Worm (Caenorhabditis elegans) whole organism, L4 larva: ENCODE measurements around the gene Y2H9A.4.

ENCODE experiments used
- F37D6.2 ChIP-seq: sonication (generic microtip); optimal IDR thresholded peaks from 2 replicates; lab custom pipeline; 2016; ENCODE audit warnings: mild to moderate bottlenecking, missing genetic modification characterization, missing compliant biosample characterization
- R02D3.7 ChIP-seq: fragments of 150-350 bp; sonication (generic microtip); optimal IDR thresholded peaks from 3 replicates; lab custom pipeline; 2014; ENCODE audit warnings: missing biosample characterization, missing genetic modification characterization
- T26A8.4 ChIP-seq: fragments of 200-800 bp; sonication (Bioruptor generic); IDR thresholded peaks from 2 replicates; pipeline ENCODE4 v1.3.6; 2022; ENCODE audit warnings: missing genetic modification characterization, missing compliant biosample characterization
- Y48G9A.11 ChIP-seq: fragments of 200-800 bp; sonication (Bioruptor generic); IDR thresholded peaks from 2 replicates; pipeline ENCODE4 v1.3.6; 2022; ENCODE audit warnings: missing genetic modification reagents, missing genetic modification characterization, missing compliant biosample characterization
- Y5F2A.4 ChIP-seq: fragments of 200-800 bp; sonication (Bioruptor generic); optimal IDR thresholded peaks from 2 replicates; lab custom pipeline; 2018; ENCODE audit warnings: mild to moderate bottlenecking, missing genetic modification characterization, missing compliant biosample characterization
- Y75B8A.6 ChIP-seq: fragments of 200-800 bp; sonication (Bioruptor generic); IDR thresholded peaks from 2 replicates; pipeline ENCODE4 v1.3.6; 2022; ENCODE audit warnings: missing genetic modification reagents, missing genetic modification characterization, missing compliant biosample characterization
- ceh-32 ChIP-seq: sonication (generic microtip); optimal IDR thresholded peaks from 2 replicates; lab custom pipeline; 2016; ENCODE audit warnings: mild to moderate bottlenecking, missing genetic modification characterization, missing compliant biosample characterization; ENCODE audit not compliant: poor library complexity
- ceh-62 ChIP-seq: sonication (generic microtip); optimal IDR thresholded peaks from 2 replicates; lab custom pipeline; 2017; ENCODE audit warnings: missing biosample characterization, missing genetic modification characterization
- ceh-82 ChIP-seq: sonication (generic microtip); optimal IDR thresholded peaks from 2 replicates; lab custom pipeline; 2017; ENCODE audit warnings: missing biosample characterization, missing genetic modification characterization
- ces-1 ChIP-seq: fragments of 150-350 bp; sonication (generic microtip); optimal IDR thresholded peaks from 4 replicates; lab custom pipeline; 2014; ENCODE audit warnings: missing biosample characterization, missing genetic modification reagents, missing genetic modification characterization
- ctbp-1 ChIP-seq: fragments of 200-800 bp; sonication (Bioruptor generic); IDR thresholded peaks from 2 replicates; pipeline ENCODE4 v1.3.6; 2022; ENCODE audit warnings: missing genetic modification reagents, missing genetic modification characterization, missing compliant biosample characterization
- dmd-6 ChIP-seq: fragments of 200-800 bp; sonication (Bioruptor generic); IDR thresholded peaks from 2 replicates; pipeline ENCODE4 v1.3.6; 2022; ENCODE audit warnings: missing genetic modification reagents, missing genetic modification characterization, missing compliant biosample characterization
- dpl-1 ChIP-seq: fragments of 150-350 bp; optimal IDR thresholded peaks from 2 replicates; lab custom pipeline; 2014; ENCODE audit warnings: missing biosample characterization, missing genetic modification reagents, missing genetic modification characterization
- duxl-1 ChIP-seq: sonication (generic microtip); optimal IDR thresholded peaks from 2 replicates; lab custom pipeline; 2016; ENCODE audit warnings: mild to moderate bottlenecking, missing genetic modification characterization, moderate library complexity, missing compliant biosample characterization; ENCODE audit not compliant: poor library complexity
- egl-27 ChIP-seq: sonication (generic microtip); optimal IDR thresholded peaks from 3 replicates; lab custom pipeline; 2017; ENCODE audit warnings: missing biosample characterization, missing genetic modification reagents, missing genetic modification characterization
- egl-43 ChIP-seq: fragments of 200-800 bp; sonication (Bioruptor generic); IDR thresholded peaks from 2 replicates; pipeline ENCODE4 v1.3.6; 2022; ENCODE audit warnings: missing genetic modification reagents, missing genetic modification characterization, missing compliant biosample characterization
- fos-1 ChIP-seq: fragments of 150-350 bp; optimal IDR thresholded peaks from 2 replicates; lab custom pipeline; 2014; ENCODE audit warnings: missing biosample characterization, missing genetic modification characterization
- hif-1 ChIP-seq, 2 experiments: sonication (generic microtip); optimal IDR thresholded peaks; 2 replicates each; lab custom pipeline; 2016 to 2017; ENCODE audit warnings: missing compliant biosample characterization in 2 of 2, missing genetic modification characterization in 2 of 2, missing genetic modification reagents in 2 of 2, missing genotype in 2 of 2, mild to moderate bottlenecking in 1 of 2
- hlh-11 ChIP-seq: fragments of 200-800 bp; sonication (Bioruptor generic); optimal IDR thresholded peaks from 2 replicates; lab custom pipeline; 2018; ENCODE audit warnings: mild to moderate bottlenecking, missing genetic modification characterization, missing compliant biosample characterization
- lin-13 ChIP-seq: fragments of 150-350 bp; optimal IDR thresholded peaks from 2 replicates; lab custom pipeline; 2014; ENCODE audit warnings: missing biosample characterization, missing genetic modification reagents, missing genetic modification characterization
- lin-15B ChIP-seq: fragments of 150-350 bp; sonication (generic microtip); optimal IDR thresholded peaks from 3 replicates; lab custom pipeline; 2014; ENCODE audit warnings: missing biosample characterization, missing genetic modification characterization
- lin-29 ChIP-seq: fragments of 200-800 bp; sonication (Bioruptor generic); IDR thresholded peaks from 2 replicates; pipeline ENCODE4 v1.3.6; 2022; ENCODE audit warnings: missing genetic modification reagents, missing genetic modification characterization, missing compliant biosample characterization
- lin-38 ChIP-seq: fragments of 200-800 bp; sonication (Bioruptor generic); IDR thresholded peaks from 2 replicates; pipeline ENCODE4 v1.3.6; 2022; ENCODE audit warnings: missing genetic modification reagents, missing genetic modification characterization, missing compliant biosample characterization
- lsy-2 ChIP-seq, 2 experiments: fragments of 150-350 bp in 1 of 2; sonication (generic microtip) in 1 of 2; optimal IDR thresholded peaks; 2 replicates each; lab custom pipeline; 2014 to 2017; ENCODE audit warnings: missing biosample characterization in 2 of 2, missing genetic modification characterization in 2 of 2
- madf-5 ChIP-seq, 2 experiments: fragments of 200-800 bp; sonication (Bioruptor generic); IDR thresholded peaks; 2 replicates each; pipeline ENCODE4 v1.3.6; 2022; ENCODE audit warnings: missing compliant biosample characterization in 2 of 2, missing genetic modification characterization in 2 of 2
- madf-9 ChIP-seq: fragments of 200-800 bp; sonication (Bioruptor generic); conservative IDR thresholded peaks from 2 replicates; pipeline ENCODE4 v1.3.6; 2022; ENCODE audit warnings: missing genetic modification reagents, missing genetic modification characterization, missing compliant biosample characterization
- mdt-29 ChIP-seq: fragments of 200-800 bp; sonication (Bioruptor generic); IDR thresholded peaks from 2 replicates; pipeline ENCODE4 v1.3.6; 2022; ENCODE audit warnings: missing genetic modification reagents, missing genetic modification characterization, missing compliant biosample characterization
- mes-2 ChIP-seq: sonication (generic microtip); optimal IDR thresholded peaks from 2 replicates; lab custom pipeline; 2016; ENCODE audit warnings: missing genotype, mild to moderate bottlenecking, missing genetic modification characterization, missing compliant biosample characterization; ENCODE audit not compliant: poor library complexity, severe bottlenecking
- mxl-3 ChIP-seq: fragments of 200-800 bp; sonication (Bioruptor generic); optimal IDR thresholded peaks from 2 replicates; lab custom pipeline; 2018; ENCODE audit warnings: mild to moderate bottlenecking, missing genetic modification characterization, missing compliant biosample characterization
- nhr-111 ChIP-seq: fragments of 200-800 bp; sonication (Bioruptor generic); optimal IDR thresholded peaks from 2 replicates; lab custom pipeline; 2018; ENCODE audit warnings: mild to moderate bottlenecking, missing genetic modification characterization, missing compliant biosample characterization
- nhr-25 ChIP-seq: sonication (generic microtip); optimal IDR thresholded peaks from 2 replicates; lab custom pipeline; 2017; ENCODE audit warnings: missing genetic modification characterization, mild to moderate bottlenecking, missing compliant biosample characterization, antibody characterized with exemption, moderate library complexity, borderline replicate concordance; ENCODE audit not compliant: insufficient read depth
- nhr-42 ChIP-seq: fragments of 200-800 bp; sonication (Bioruptor generic); IDR thresholded peaks from 2 replicates; pipeline ENCODE4 v1.3.6; 2022; ENCODE audit warnings: missing genetic modification characterization, missing compliant biosample characterization
- nhr-48 ChIP-seq: sonication (generic microtip); optimal IDR thresholded peaks from 2 replicates; lab custom pipeline; 2016; ENCODE audit warnings: mild to moderate bottlenecking, missing genetic modification characterization, missing compliant biosample characterization
- nhr-76 ChIP-seq: fragments of 150-350 bp; optimal IDR thresholded peaks from 2 replicates; lab custom pipeline; 2014; ENCODE audit warnings: missing biosample characterization, missing genetic modification characterization
- php-3 ChIP-seq: fragments of 200-800 bp; sonication (Bioruptor generic); IDR thresholded peaks from 2 replicates; pipeline ENCODE4 v1.3.6; 2022; ENCODE audit warnings: missing genetic modification reagents, missing genetic modification characterization, missing compliant biosample characterization
- saeg-2 ChIP-seq: fragments of 200-800 bp; sonication (Bioruptor generic); IDR thresholded peaks from 2 replicates; pipeline ENCODE4 v1.3.6; 2022; ENCODE audit warnings: missing genetic modification reagents, missing genetic modification characterization, missing compliant biosample characterization
- set-16 ChIP-seq: fragments of 200-800 bp; sonication (Bioruptor generic); IDR thresholded peaks from 2 replicates; pipeline ENCODE4 v1.3.6; 2022; ENCODE audit warnings: missing genetic modification reagents, missing genetic modification characterization, missing compliant biosample characterization
- skn-1 ChIP-seq: fragments of 150-350 bp; optimal IDR thresholded peaks from 2 replicates; lab custom pipeline; 2014; ENCODE audit warnings: missing biosample characterization, missing genetic modification characterization
- snpc-4 ChIP-seq: fragments of 150-350 bp; optimal IDR thresholded peaks from 2 replicates; lab custom pipeline; 2014; ENCODE audit warnings: missing biosample characterization, missing genetic modification characterization
- spr-1 ChIP-seq: sonication (generic microtip); optimal IDR thresholded peaks from 2 replicates; lab custom pipeline; 2016; ENCODE audit warnings: mild to moderate bottlenecking, missing genetic modification characterization, missing compliant biosample characterization
- tag-97 ChIP-seq: fragments of 200-800 bp; sonication (Bioruptor generic); IDR thresholded peaks from 2 replicates; pipeline ENCODE4 v1.3.6; 2022; ENCODE audit warnings: missing genetic modification characterization, missing compliant biosample characterization
- tra-1 ChIP-seq: fragments of 200-800 bp; sonication (Bioruptor generic); IDR thresholded peaks from 2 replicates; pipeline ENCODE4 v1.3.6; 2022; ENCODE audit warnings: missing genetic modification reagents, missing genetic modification characterization, missing compliant biosample characterization
- unc-130 ChIP-seq: sonication (generic microtip); optimal IDR thresholded peaks from 2 replicates; lab custom pipeline; 2016; ENCODE audit warnings: missing genetic modification reagents, missing genetic modification characterization, missing compliant biosample characterization
- vab-7 ChIP-seq: fragments of 200-800 bp; sonication (Bioruptor generic); IDR thresholded peaks from 2 replicates; pipeline ENCODE4 v1.3.6; 2022; ENCODE audit warnings: missing genetic modification reagents, missing genetic modification characterization, missing compliant biosample characterization
- zag-1 ChIP-seq: fragments of 150-350 bp; optimal IDR thresholded peaks from 2 replicates; lab custom pipeline; 2014; ENCODE audit warnings: missing biosample characterization, missing genetic modification characterization
- zip-11 ChIP-seq: fragments of 200-800 bp; sonication (Bioruptor generic); IDR thresholded peaks from 2 replicates; pipeline ENCODE4 v1.3.6; 2022; ENCODE audit warnings: missing genetic modification characterization, missing compliant biosample characterization
- ztf-7 ChIP-seq: fragments of 150-350 bp; optimal IDR thresholded peaks from 2 replicates; lab custom pipeline; 2014; ENCODE audit warnings: missing biosample characterization, missing genetic modification characterization

Gene Y2H9A.4

ce11 chrV:13409089-13409488 is 36.6 kb upstream of the Y2H9A.4 start (continued):
- peak in 1 of 2 experiments; percentile 31 for TF ChIP-seq lsy-2 (tag; optimal IDR thresholded peaks at IDR 0.05; lab: Kevin White, UChicago)

- TF ChIP-seq nhr-48 (peak; percentile 40), madf-5 (GFP tag; IDR thresholded peaks at IDR 0.05; lab: Robert Waterston, UW) (no peak), mdt-29 (GFP tag; lab: Robert Waterston, UW) (no peak), nhr-25 (tag; lab: Kevin White, UChicago) (no peak), madf-9 (GFP tag; lab: Robert Waterston, UW) (no peak), nhr-42 (GFP tag; lab: Robert Waterston, UW) (no peak), Y48G9A.11 (GFP tag; lab: Robert Waterston, UW) (no peak), dpl-1 (GFP tag; lab: Kevin White, UChicago) (no peak), tra-1 (GFP tag; lab: Robert Waterston, UW) (no peak), egl-27 (tag; lab: Kevin White, UChicago) (no peak), mxl-3 (GFP tag; lab: Kevin White, UChicago) (peak; percentile 74), php-3 (GFP tag; lab: Robert Waterston, UW) (no peak), lin-15B (tag; lab: Kevin White, UChicago) (no peak), duxl-1 (tag; lab: Kevin White, UChicago) (no peak), lin-13 (no peak), R02D3.7 (tag; lab: Kevin White, UChicago) (no peak), nhr-76 (tag; lab: Kevin White, UChicago) (no peak), F37D6.2 (tag; lab: Kevin White, UChicago) (no peak), zip-11 (GFP tag; lab: Robert Waterston, UW) (no peak), tag-97 (GFP tag; lab: Robert Waterston, UW) (no peak), ztf-7 (tag; lab: Kevin White, UChicago) (no peak), ces-1 (no peak), saeg-2 (no peak), ceh-62 (tag; lab: Kevin White, UChicago) (no peak), hif-1 (tag; optimal IDR thresholded peaks at IDR 0.05; lab: Kevin White, UChicago) (no peak), hlh-11 (tag; lab: Kevin White, UChicago) (peak; percentile 19)
These were observed 35.0 kb upstream of the Y2H9A.4 start, which contains the start of gene F53F1.4 for ce11 chrV:13410688-13411087. Gene F53F1.4 (plus strand): TSS chrV:13411077.

ce11 chrV:13411225-13411991 is 34.3 kb upstream of the Y2H9A.4 start:
- no peak for TF ChIP-seq fos-1 (tag; lab: Kevin White, UChicago)
- TF ChIP-seq spr-1: peak; percentile 36
- TF ChIP-seq mxl-3 (GFP tag; lab: Kevin White, UChicago): peak; percentile 2
- peak; percentile 47; the same call in 1 of the 2 replicates for TF ChIP-seq T26A8.4
- TF ChIP-seq egl-43 (GFP tag; lab: Robert Waterston, UW): peak; percentile 75; the same call in 1 of the 2 replicates
- TF ChIP-seq dmd-6 (GFP tag; lab: Robert Waterston, UW): no peak
- TF ChIP-seq unc-130 (GFP tag; lab: Kevin White, UChicago): no peak
- TF ChIP-seq lin-38 (GFP tag; lab: Robert Waterston, UW): peak; percentile 12; the same call in 1 of the 2 replicates
- TF ChIP-seq ceh-82 (tag; lab: Kevin White, UChicago): no peak
- no peak for TF ChIP-seq zag-1 (tag; lab: Kevin White, UChicago)
- TF ChIP-seq skn-1: no peak
- no peak for TF ChIP-seq Y5F2A.4 (GFP tag; lab: Kevin White, UChicago)
- TF ChIP-seq snpc-4: no peak
- no peak for TF ChIP-seq ceh-32 (tag; lab: Kevin White, UChicago)
- no peak for TF ChIP-seq lin-29 (GFP tag; lab: Robert Waterston, UW)
- peak; percentile 97 for TF ChIP-seq set-16 (GFP tag; lab: Robert Waterston, UW)
- TF ChIP-seq ctbp-1: 0 out of 2 replicates have a peak, but pooled peaks have one; percentile 40
- TF ChIP-seq nhr-111: no peak
- TF ChIP-seq vab-7: no peak
- no peak for TF ChIP-seq Y75B8A.6
- no peak for TF ChIP-seq mes-2 (tag; lab: Kevin White, UChicago)
